Fruit fly (Drosophila melanogaster): ENCODE measurements around the gene daed.

daed gene

dm6 chr2L:2202018-2202852, 13.9 kb downstream of the daed start (continued):
- TF ChIP-seq vri (GFP tag; optimal IDR thresholded peaks at IDR 0.05) (peak; percentile 99), dac (GFP tag; optimal IDR thresholded peaks at IDR 0.05) (peak; percentile 99), CG8319 (GFP tag; optimal IDR thresholded peaks at IDR 0.05) (peak; percentile 100), CG34406 (GFP tag; optimal IDR thresholded peaks at IDR 0.05) (peak; percentile 100), Sox14 (GFP tag; optimal IDR thresholded peaks at IDR 0.05) (peak; percentile 100), CG11294 (GFP tag; IDR thresholded peaks at IDR 0.05) (peak; percentile 100), cyc (GFP tag; optimal IDR thresholded peaks at IDR 0.05) (peak; percentile 100), pdm3 (GFP tag; optimal IDR thresholded peaks at IDR 0.05) (peak; percentile 100), topi (GFP tag; optimal IDR thresholded peaks at IDR 0.05) (peak; percentile 100), Ets96B (tag; optimal IDR thresholded peaks at IDR 0.05) (peak; percentile 100), fd85E (GFP tag; optimal IDR thresholded peaks at IDR 0.05) (peak; percentile 98), Hr39 (GFP tag; optimal IDR thresholded peaks at IDR 0.05) (peak; percentile 100), fd59A (GFP tag; optimal IDR thresholded peaks at IDR 0.05) (peak; percentile 99), Met (GFP tag; optimal IDR thresholded peaks at IDR 0.05) (peak; percentile 100), Blimp-1 (GFP tag; optimal IDR thresholded peaks at IDR 0.05) (peak; percentile 98), svp (GFP tag) (peak; percentile 100), Lpt (GFP tag; optimal IDR thresholded peaks at IDR 0.05) (peak; percentile 100), Eip75B (GFP tag; optimal IDR thresholded peaks at IDR 0.05) (peak; percentile 100), CG11762 (GFP tag; optimal IDR thresholded peaks at IDR 0.05; ENCODE audit: insufficient read depth) (peak; percentile 100), CG8632 (GFP tag; optimal IDR thresholded peaks at IDR 0.05) (peak; percentile 100), Hr38 (GFP tag; optimal IDR thresholded peaks at IDR 0.05) (peak; percentile 98)

- peak; percentile 63 for TF ChIP-seq vri (GFP tag; optimal IDR thresholded peaks at IDR 0.05)
- peak; percentile 93 for TF ChIP-seq CG8119 (GFP tag; IDR thresholded peaks at IDR 0.05)
- peak; percentile 92 for TF ChIP-seq CG3919 (GFP tag; optimal IDR thresholded peaks at IDR 0.05)
- TF ChIP-seq CG4318 (GFP tag; optimal IDR thresholded peaks at IDR 0.05) = peak; percentile 96
- TF ChIP-seq Sox15 (GFP tag; optimal IDR thresholded peaks at IDR 0.05) = peak; percentile 79
- peak; percentile 99 for TF ChIP-seq CG32006 (GFP tag; optimal IDR thresholded peaks at IDR 0.05)
- peak; percentile 67 to 76 for TF ChIP-seq ss (GFP tag; optimal IDR thresholded peaks at IDR 0.05)
- peak; percentile 93 for TF ChIP-seq CG15336 (GFP tag; IDR thresholded peaks at IDR 0.05)
- TF ChIP-seq dsx (GFP tag; optimal IDR thresholded peaks at IDR 0.05; ENCODE audit: poor library complexity, severe bottlenecking) = peak; percentile 83
- peak; percentile 66 for TF ChIP-seq CG8319 (GFP tag; optimal IDR thresholded peaks at IDR 0.05)
- TF ChIP-seq Ets96B (tag; optimal IDR thresholded peaks at IDR 0.05) = peak; percentile 85
- peak; percentile 96 for TF ChIP-seq Hr4 (GFP tag; optimal IDR thresholded peaks at IDR 0.05)
- peak; percentile 89 for TF ChIP-seq spab (GFP tag; optimal IDR thresholded peaks at IDR 0.05)
- peak; percentile 90 for TF ChIP-seq achi (GFP tag; optimal IDR thresholded peaks at IDR 0.05)
- TF ChIP-seq CG1621 (tag; optimal IDR thresholded peaks at IDR 0.05) = peak; percentile 67
- TF ChIP-seq CG6163 (GFP tag; IDR thresholded peaks at IDR 0.05) = peak; percentile 90
- TF ChIP-seq lz (GFP tag; optimal IDR thresholded peaks at IDR 0.05) = peak; percentile 83
- TF ChIP-seq salr (GFP tag; optimal IDR thresholded peaks at IDR 0.05) = peak; percentile 75 to 99
- peak; percentile 86 for TF ChIP-seq esn (GFP tag; optimal IDR thresholded peaks at IDR 0.05)
- TF ChIP-seq Eip78C (GFP tag) = peak; percentile 96
- TF ChIP-seq Ets21C (GFP tag; optimal IDR thresholded peaks at IDR 0.05) = peak; percentile 75
- no peak for TF ChIP-seq Eip93F (GFP tag; optimal IDR thresholded peaks at IDR 0.05)
- peak; percentile 87 for TF ChIP-seq topi (GFP tag; optimal IDR thresholded peaks at IDR 0.05)
- TF ChIP-seq CG3032 (tag; optimal IDR thresholded peaks at IDR 0.05) = peak; percentile 85
- TF ChIP-seq net (GFP tag; optimal IDR thresholded peaks at IDR 0.05) = peak; percentile 91
- no peak for TF ChIP-seq CG6854 (GFP tag; optimal IDR thresholded peaks at IDR 0.05)
- peak; percentile 90 for TF ChIP-seq fkh (GFP tag; optimal IDR thresholded peaks at IDR 0.05)
- TF ChIP-seq Smox (GFP tag; optimal IDR thresholded peaks at IDR 0.05) = peak; percentile 80
- TF ChIP-seq Blimp-1 (GFP tag; optimal IDR thresholded peaks at IDR 0.05) = peak; percentile 36
- TF ChIP-seq CG11902 (GFP tag; optimal IDR thresholded peaks at IDR 0.05) = peak; percentile 69
- peak; percentile 72 for TF ChIP-seq CG7368 (GFP tag; optimal IDR thresholded peaks at IDR 0.05)
- TF ChIP-seq Sox14 (GFP tag; optimal IDR thresholded peaks at IDR 0.05) = peak; percentile 93
- TF ChIP-seq cyc (GFP tag; optimal IDR thresholded peaks at IDR 0.05) = peak; percentile 80
- TF ChIP-seq CG9139 (GFP tag; optimal IDR thresholded peaks at IDR 0.05) = peak; percentile 65
These were observed 15.0 kb downstream of the daed start for dm6 chr2L:2201107-2201561.
